Worm (Caenorhabditis elegans) whole organism, young adult: ENCODE data around the gene abcf-3.

Source experiments
- B0035.1 ChIP-seq: sonication (generic microtip); optimal IDR thresholded peaks from 2 replicates; lab custom pipeline; 2016; ENCODE audit warnings: missing genetic modification characterization, mild to moderate bottlenecking, missing compliant biosample characterization, missing genotype, missing genetic modification reagents
- C06A6.2 ChIP-seq: fragments of 200-800 bp; sonication (Bioruptor generic); conservative IDR thresholded peaks from 2 replicates; pipeline ENCODE4 v1.3.6; 2022; ENCODE audit warnings: missing genetic modification characterization, missing compliant biosample characterization
- D2030.7 ChIP-seq: fragments of 200-800 bp; sonication (Bioruptor generic); IDR thresholded peaks from 2 replicates; pipeline ENCODE4 v1.3.6; 2022; ENCODE audit warnings: missing genetic modification reagents, missing genetic modification characterization, missing compliant biosample characterization
- F22D6.2 ChIP-seq: sonication (generic microtip); optimal IDR thresholded peaks from 2 replicates; lab custom pipeline; 2016; ENCODE audit warnings: mild to moderate bottlenecking, missing genetic modification characterization, missing compliant biosample characterization
- F23B12.7 ChIP-seq: sonication (generic microtip); optimal IDR thresholded peaks from 2 replicates; lab custom pipeline; 2017; ENCODE audit warnings: missing genetic modification characterization, mild to moderate bottlenecking, missing compliant biosample characterization, antibody characterized with exemption, moderate library complexity; ENCODE audit not compliant: insufficient read depth
- F37B4.10 ChIP-seq: fragments of 200-800 bp; sonication (Bioruptor generic); IDR thresholded peaks from 2 replicates; pipeline ENCODE4 v1.3.6; 2022; ENCODE audit warnings: missing genetic modification characterization, missing compliant biosample characterization
- F39B2.1 ChIP-seq: fragments of 200-800 bp; sonication (Bioruptor generic); IDR thresholded peaks from 2 replicates; pipeline ENCODE4 v1.3.6; 2022; ENCODE audit warnings: missing genetic modification reagents, missing genetic modification characterization, missing compliant biosample characterization
- F49E8.2 ChIP-seq: sonication (generic microtip); optimal IDR thresholded peaks from 3 replicates; lab custom pipeline; 2017; ENCODE audit warnings: missing genetic modification characterization, mild to moderate bottlenecking, missing compliant biosample characterization, antibody characterized with exemption, moderate library complexity; ENCODE audit not compliant: insufficient read depth
- F52B5.7 ChIP-seq: sonication (generic microtip); optimal IDR thresholded peaks from 2 replicates; lab custom pipeline; 2016; ENCODE audit warnings: mild to moderate bottlenecking, missing genetic modification characterization, missing compliant biosample characterization
- K11D2.4 ChIP-seq: fragments of 200-800 bp; sonication (Bioruptor generic); IDR thresholded peaks from 2 replicates; pipeline ENCODE4 v1.3.6; 2022; ENCODE audit warnings: missing genetic modification reagents, missing genetic modification characterization, missing compliant biosample characterization
- T07F8.4 ChIP-seq: sonication (generic microtip); optimal IDR thresholded peaks from 2 replicates; lab custom pipeline; 2016; ENCODE audit warnings: mild to moderate bottlenecking, missing genetic modification characterization, moderate library complexity, missing compliant biosample characterization
- Y56A3A.18 ChIP-seq: fragments of 200-800 bp; sonication (Bioruptor generic); IDR thresholded peaks from 2 replicates; pipeline ENCODE4 v1.3.6; 2022; ENCODE audit warnings: missing genetic modification reagents, missing genetic modification characterization, missing compliant biosample characterization
- Y67H2A.10 ChIP-seq: fragments of 200-800 bp; sonication (Bioruptor generic); conservative IDR thresholded peaks from 2 replicates; pipeline ENCODE4 v1.3.6; 2022; ENCODE audit warnings: missing genetic modification reagents, missing genetic modification characterization, missing compliant biosample characterization
- Y95B8A.8 ChIP-seq: fragments of 200-800 bp; sonication (Bioruptor generic); IDR thresholded peaks from 2 replicates; pipeline ENCODE4 v1.3.6; 2022; ENCODE audit warnings: missing genetic modification reagents, missing genetic modification characterization, missing compliant biosample characterization
- ZK185.1 ChIP-seq: sonication (generic microtip); optimal IDR thresholded peaks from 2 replicates; lab custom pipeline; 2016; ENCODE audit warnings: mild to moderate bottlenecking, missing genetic modification characterization, missing compliant biosample characterization; ENCODE audit not compliant: poor library complexity, severe bottlenecking
- bed-1 ChIP-seq: fragments of 200-800 bp; sonication (Bioruptor generic); IDR thresholded peaks from 2 replicates; pipeline ENCODE4 v1.3.6; 2022; ENCODE audit warnings: missing genetic modification reagents, missing genetic modification characterization, missing compliant biosample characterization
- bed-2 ChIP-seq: fragments of 200-800 bp; sonication (Bioruptor generic); IDR thresholded peaks from 2 replicates; pipeline ENCODE4 v1.3.6; 2022; ENCODE audit warnings: missing genetic modification reagents, missing genetic modification characterization, missing compliant biosample characterization
- ceh-100 ChIP-seq: fragments of 200-800 bp; sonication (Bioruptor generic); IDR thresholded peaks from 2 replicates; pipeline ENCODE4 v1.3.6; 2022; ENCODE audit warnings: missing genetic modification reagents, missing genetic modification characterization, missing compliant biosample characterization
- ceh-40 ChIP-seq: fragments of 200-800 bp; sonication (Bioruptor generic); IDR thresholded peaks from 2 replicates; pipeline ENCODE4 v1.3.6; 2022; ENCODE audit warnings: missing genetic modification characterization, missing compliant biosample characterization
- ceh-79 ChIP-seq: sonication (generic microtip); optimal IDR thresholded peaks from 2 replicates; lab custom pipeline; 2017; ENCODE audit warnings: mild to moderate bottlenecking, missing genetic modification characterization, missing compliant biosample characterization
- egl-18 ChIP-seq: fragments of 200-800 bp; sonication (Bioruptor generic); IDR thresholded peaks from 2 replicates; pipeline ENCODE4 v1.3.6; 2022; ENCODE audit warnings: missing genetic modification reagents, missing genetic modification characterization, missing compliant biosample characterization
- ekl-4 ChIP-seq: fragments of 200-800 bp; sonication (Bioruptor generic); IDR thresholded peaks from 2 replicates; pipeline ENCODE4 v1.3.6; 2022; ENCODE audit warnings: missing genetic modification reagents, missing genetic modification characterization, missing compliant biosample characterization
- ets-4 ChIP-seq: fragments of 200-800 bp; sonication (Bioruptor generic); optimal IDR thresholded peaks from 2 replicates; lab custom pipeline; 2018; ENCODE audit warnings: mild to moderate bottlenecking, missing genetic modification characterization, missing compliant biosample characterization
- fkh-3 ChIP-seq: sonication (generic microtip); optimal IDR thresholded peaks from 2 replicates; lab custom pipeline; 2016; ENCODE audit warnings: mild to moderate bottlenecking, missing genetic modification characterization, missing compliant biosample characterization
- hlh-26 ChIP-seq: fragments of 200-800 bp; sonication (Bioruptor generic); conservative IDR thresholded peaks from 2 replicates; pipeline ENCODE4 v1.3.6; 2022; ENCODE audit warnings: missing genetic modification reagents, missing genetic modification characterization, missing compliant biosample characterization
- hmg-1.2 ChIP-seq: fragments of 200-800 bp; sonication (Bioruptor generic); IDR thresholded peaks from 2 replicates; pipeline ENCODE4 v1.3.6; 2022; ENCODE audit warnings: missing genetic modification reagents, missing genetic modification characterization, missing compliant biosample characterization
- hrde-1 ChIP-seq: sonication (generic microtip); optimal IDR thresholded peaks from 2 replicates; lab custom pipeline; 2016; ENCODE audit warnings: missing genetic modification characterization, mild to moderate bottlenecking, missing compliant biosample characterization, moderate library complexity, missing genotype, missing genetic modification reagents, borderline replicate concordance
- hsf-1 ChIP-seq: fragments of 200-800 bp; sonication (Bioruptor generic); IDR thresholded peaks from 2 replicates; pipeline ENCODE4 v1.3.6; 2022; ENCODE audit warnings: missing genetic modification reagents, missing genetic modification characterization, missing compliant biosample characterization
- lin-35 ChIP-seq, 3 experiments: fragments of 150-350 bp in 2 of 3; sonication (generic microtip) in 1 of 3; optimal IDR thresholded peaks; 2 replicates each; lab custom pipeline; 2014 to 2018; ENCODE audit warnings: missing biosample characterization in 3 of 3, missing genetic modification characterization in 3 of 3, missing genetic modification reagents in 3 of 3
- lin-40 ChIP-seq: sonication (generic microtip); optimal IDR thresholded peaks from 2 replicates; lab custom pipeline; 2016; ENCODE audit warnings: missing genetic modification characterization, mild to moderate bottlenecking, missing compliant biosample characterization, missing genotype, missing genetic modification reagents
- lin-54 ChIP-seq: fragments of 200-800 bp; sonication (Bioruptor generic); optimal IDR thresholded peaks from 2 replicates; lab custom pipeline; 2018; ENCODE audit warnings: mild to moderate bottlenecking, missing genetic modification characterization, missing compliant biosample characterization
- lsl-1 ChIP-seq: fragments of 200-800 bp; sonication (Bioruptor generic); optimal IDR thresholded peaks from 2 replicates; lab custom pipeline; 2018; ENCODE audit warnings: mild to moderate bottlenecking, missing genetic modification characterization, moderate library complexity, missing compliant biosample characterization
- madf-10 ChIP-seq: sonication (generic microtip); optimal IDR thresholded peaks from 2 replicates; lab custom pipeline; 2016; ENCODE audit warnings: mild to moderate bottlenecking, missing genetic modification characterization, missing compliant biosample characterization
- madf-8 ChIP-seq: fragments of 200-800 bp; sonication (Bioruptor generic); conservative IDR thresholded peaks from 2 replicates; pipeline ENCODE4 v1.3.6; 2022; ENCODE audit warnings: missing genetic modification reagents, missing genetic modification characterization, missing compliant biosample characterization
- nhr-120 ChIP-seq: fragments of 200-800 bp; sonication (Bioruptor generic); IDR thresholded peaks from 2 replicates; pipeline ENCODE4 v1.3.6; 2022; ENCODE audit warnings: missing genetic modification characterization, missing compliant biosample characterization
- nhr-27 ChIP-seq: fragments of 200-800 bp; sonication (Bioruptor generic); optimal IDR thresholded peaks from 2 replicates; lab custom pipeline; 2018; ENCODE audit warnings: mild to moderate bottlenecking, missing genetic modification characterization, moderate library complexity, missing compliant biosample characterization
- rec-8 ChIP-seq, 2 experiments: sonication (generic microtip); optimal IDR thresholded peaks; 2 replicates each; lab custom pipeline; 2016; ENCODE audit warnings: mild to moderate bottlenecking in 2 of 2, missing genetic modification characterization in 2 of 2, missing genetic modification reagents in 2 of 2, missing genotype in 2 of 2, missing biosample characterization in 1 of 2, missing compliant biosample characterization in 1 of 2, moderate library complexity in 1 of 2
- rpc-1 ChIP-seq, 2 experiments: fragments of 150-350 bp in 1 of 2; sonication (generic microtip) in 1 of 2; optimal IDR thresholded peaks; 2 replicates each; lab custom pipeline; 2014 to 2018; ENCODE audit warnings: missing biosample characterization in 1 of 2, missing genetic modification characterization in 1 of 2, missing genetic modification reagents in 1 of 2, missing genotype in 1 of 2
- snpc-4 ChIP-seq, 5 experiments: fragments of 150-350 bp in 1 of 5; sonication (generic microtip) in 4 of 5; optimal IDR thresholded peaks; 2 replicates each; lab custom pipeline; 2014 to 2018; ENCODE audit warnings: missing genetic modification characterization in 5 of 5, missing biosample characterization in 3 of 5, antibody characterized with exemption in 2 of 5, mild to moderate bottlenecking in 2 of 5, missing compliant biosample characterization in 2 of 5, missing genotype in 2 of 5, moderate library complexity in 2 of 5, missing genetic modification reagents in 1 of 5
- sptf-2 ChIP-seq: fragments of 200-800 bp; sonication (Bioruptor generic); optimal IDR thresholded peaks from 2 replicates; lab custom pipeline; 2018; ENCODE audit warnings: mild to moderate bottlenecking, missing genetic modification characterization, missing compliant biosample characterization
- tbp1 ChIP-seq: fragments of 200-800 bp; sonication (Bioruptor generic); optimal IDR thresholded peaks from 2 replicates; lab custom pipeline; 2018; ENCODE audit warnings: mild to moderate bottlenecking, missing genetic modification characterization, missing compliant biosample characterization
- unc-130 ChIP-seq: sonication (generic microtip); optimal IDR thresholded peaks from 2 replicates; lab custom pipeline; 2016; ENCODE audit warnings: missing genetic modification reagents, missing genetic modification characterization, missing compliant biosample characterization
- xnd-1 ChIP-seq: sonication (generic microtip); optimal IDR thresholded peaks from 2 replicates; lab custom pipeline; 2016; ENCODE audit warnings: missing genotype, missing genetic modification reagents, missing genetic modification characterization, missing compliant biosample characterization
- zfh-2 ChIP-seq: fragments of 200-800 bp; sonication (Bioruptor generic); conservative IDR thresholded peaks from 2 replicates; pipeline ENCODE4 v1.3.6; 2022; ENCODE audit warnings: missing genetic modification reagents, missing genetic modification characterization, missing compliant biosample characterization
- ztf-25 ChIP-seq: fragments of 200-800 bp; sonication (Bioruptor generic); IDR thresholded peaks from 2 replicates; pipeline ENCODE4 v1.3.6; 2022; ENCODE audit warnings: missing genetic modification reagents, missing genetic modification characterization, missing compliant biosample characterization
- ztf-26 ChIP-seq: sonication (generic microtip); optimal IDR thresholded peaks from 2 replicates; lab custom pipeline; 2017; ENCODE audit warnings: missing genetic modification characterization, missing compliant biosample characterization
- ztf-3 ChIP-seq: fragments of 200-800 bp; sonication (Bioruptor generic); optimal IDR thresholded peaks from 2 replicates; lab custom pipeline; 2018; ENCODE audit warnings: mild to moderate bottlenecking, missing genetic modification characterization, missing compliant biosample characterization

The abcf-3 gene

DNA sequence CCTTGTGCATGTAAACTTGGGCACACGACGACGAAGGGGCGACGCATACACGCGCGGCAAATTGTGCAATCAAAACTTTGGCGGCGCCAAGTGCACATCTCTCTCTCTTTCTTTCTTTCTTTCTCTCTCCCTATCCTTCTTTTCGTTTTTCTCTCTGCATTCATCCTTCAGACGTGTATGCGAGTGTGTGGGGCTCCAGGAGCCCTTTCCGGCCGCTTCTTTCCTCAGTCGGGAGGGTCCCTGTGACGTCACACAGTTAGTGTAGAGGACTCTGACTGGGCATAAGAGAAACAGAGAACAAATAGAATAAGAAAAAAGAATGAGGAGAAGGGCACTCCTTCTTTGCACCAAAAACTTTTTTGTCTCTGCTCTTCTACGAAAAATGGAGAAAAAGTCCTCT lies 35.8 kb upstream of the abcf-3 start:
- TF ChIP-seq C06A6.2 (GFP tag; lab: Robert Waterston, UW) (0 out of 2 replicates have a peak, but pooled peaks have one; percentile 56), hsf-1 (GFP tag; lab: Robert Waterston, UW) (no peak), Y95B8A.8 (no peak), unc-130 (GFP tag; lab: Kevin White, UChicago) (no peak), hmg-1.2 (GFP tag; lab: Robert Waterston, UW) (peak; percentile 40; the same call in 1 of the 2 replicates), F23B12.7 (tag; lab: Kevin White, UChicago) (no peak), xnd-1 (tag; lab: Kevin White, UChicago) (no peak), hlh-26 (GFP tag; lab: Robert Waterston, UW) (no peak), lin-35 (GFP tag; optimal IDR thresholded peaks at IDR 0.05; lab: Kevin White, UChicago) (peak in 1 of 3 experiments; percentile 59), Y67H2A.10 (GFP tag; lab: Robert Waterston, UW) (no peak), nhr-120 (GFP tag; lab: Robert Waterston, UW) (no peak), F49E8.2 (tag; lab: Kevin White, UChicago) (no peak), ceh-79 (tag; lab: Kevin White, UChicago) (no peak), madf-10 (tag; lab: Kevin White, UChicago) (peak; percentile 43), F37B4.10 (GFP tag; lab: Robert Waterston, UW) (no peak), ZK185.1 (no peak), sptf-2 (GFP tag; lab: Kevin White, UChicago) (no peak), rpc-1 (optimal IDR thresholded peaks at IDR 0.05; lab: Kevin White, UChicago) (no peak), rpc-1 (tag; optimal IDR thresholded peaks at IDR 0.05; lab: Kevin White, UChicago) (no peak), ceh-100 (GFP tag; lab: Robert Waterston, UW) (no peak), hrde-1 (tag; lab: Kevin White, UChicago) (no peak), nhr-27 (tag; lab: Kevin White, UChicago) (no peak), ekl-4 (GFP tag; lab: Robert Waterston, UW) (no peak), ceh-40 (no peak), bed-1 (0 out of 2 replicates have a peak, but pooled peaks have one; percentile 27), B0035.1 (tag; lab: Kevin White, UChicago) (no peak), zfh-2 (GFP tag; lab: Robert Waterston, UW) (peak; percentile 92), snpc-4 (GFP tag; optimal IDR thresholded peaks at IDR 0.05; lab: Kevin White, UChicago) (peak; percentile 25), snpc-4 (tag; optimal IDR thresholded peaks at IDR 0.05; lab: Kevin White, UChicago) (no peak), F39B2.1 (no peak), egl-18 (no peak), lin-54 (GFP tag; lab: Kevin White, UChicago) (no peak), tbp1 (GFP tag; lab: Kevin White, UChicago) (no peak), T07F8.4 (tag; lab: Kevin White, UChicago) (no peak), ztf-3 (GFP tag; lab: Kevin White, UChicago) (no peak), K11D2.4 (GFP tag; lab: Robert Waterston, UW) (no peak), Y56A3A.18 (GFP tag; lab: Robert Waterston, UW) (no peak), ets-4 (GFP tag; lab: Kevin White, UChicago) (no peak), fkh-3 (tag; lab: Kevin White, UChicago) (no peak), ztf-25 (no peak), ztf-26 (no peak), lsl-1 (no peak), F22D6.2 (tag; lab: Kevin White, UChicago) (no peak), lin-40 (peak; percentile 46), rec-8 (tag; optimal IDR thresholded peaks at IDR 0.05; lab: Kevin White, UChicago) (no peak), bed-2 (GFP tag; lab: Robert Waterston, UW) (no peak), D2030.7 (GFP tag; lab: Robert Waterston, UW) (no peak), madf-8 (GFP tag; lab: Robert Waterston, UW) (no peak), F52B5.7 (tag; lab: Kevin White, UChicago) (no peak)
